Worm (Caenorhabditis elegans) whole organism, young adult: ENCODE results near the gene mig-5.
A peak's percentile ranks its signal among the peaks of the same experiment; 100 is the strongest.

Experiments
- B0019.2 ChIP-seq: fragments of 200-800 bp; sonication (Bioruptor generic); conservative IDR thresholded peaks from 2 replicates; pipeline ENCODE4 v1.3.6; 2022; ENCODE audit warnings: missing genetic modification reagents, missing genetic modification characterization, missing compliant biosample characterization
- B0261.1 ChIP-seq: sonication (generic microtip); optimal IDR thresholded peaks from 2 replicates; lab custom pipeline; 2016; ENCODE audit warnings: mild to moderate bottlenecking, missing genetic modification characterization, moderate library complexity, missing compliant biosample characterization
- C06A6.2 ChIP-seq: fragments of 200-800 bp; sonication (Bioruptor generic); conservative IDR thresholded peaks from 2 replicates; pipeline ENCODE4 v1.3.6; 2022; ENCODE audit warnings: missing genetic modification characterization, missing compliant biosample characterization
- F22D6.2 ChIP-seq: sonication (generic microtip); optimal IDR thresholded peaks from 2 replicates; lab custom pipeline; 2016; ENCODE audit warnings: mild to moderate bottlenecking, missing genetic modification characterization, missing compliant biosample characterization
- F23B12.7 ChIP-seq: sonication (generic microtip); optimal IDR thresholded peaks from 2 replicates; lab custom pipeline; 2017; ENCODE audit warnings: missing genetic modification characterization, mild to moderate bottlenecking, missing compliant biosample characterization, antibody characterized with exemption, moderate library complexity; ENCODE audit not compliant: insufficient read depth
- F39B2.1 ChIP-seq: fragments of 200-800 bp; sonication (Bioruptor generic); IDR thresholded peaks from 2 replicates; pipeline ENCODE4 v1.3.6; 2022; ENCODE audit warnings: missing genetic modification reagents, missing genetic modification characterization, missing compliant biosample characterization
- F49E8.2 ChIP-seq: sonication (generic microtip); optimal IDR thresholded peaks from 3 replicates; lab custom pipeline; 2017; ENCODE audit warnings: missing genetic modification characterization, mild to moderate bottlenecking, missing compliant biosample characterization, antibody characterized with exemption, moderate library complexity; ENCODE audit not compliant: insufficient read depth
- F52B5.7 ChIP-seq: sonication (generic microtip); optimal IDR thresholded peaks from 2 replicates; lab custom pipeline; 2016; ENCODE audit warnings: mild to moderate bottlenecking, missing genetic modification characterization, missing compliant biosample characterization
- F55B11.4 ChIP-seq: sonication (generic microtip); optimal IDR thresholded peaks from 2 replicates; lab custom pipeline; 2016; ENCODE audit warnings: missing compliant biosample characterization, missing genetic modification characterization, borderline replicate concordance; ENCODE audit not compliant: insufficient read depth
- F57C9.4 ChIP-seq: sonication (generic microtip); optimal IDR thresholded peaks from 2 replicates; lab custom pipeline; 2017; ENCODE audit warnings: mild to moderate bottlenecking, missing genetic modification characterization, missing compliant biosample characterization
- T07F8.4 ChIP-seq: sonication (generic microtip); optimal IDR thresholded peaks from 2 replicates; lab custom pipeline; 2016; ENCODE audit warnings: mild to moderate bottlenecking, missing genetic modification characterization, moderate library complexity, missing compliant biosample characterization
- Y67H2A.10 ChIP-seq: fragments of 200-800 bp; sonication (Bioruptor generic); conservative IDR thresholded peaks from 2 replicates; pipeline ENCODE4 v1.3.6; 2022; ENCODE audit warnings: missing genetic modification reagents, missing genetic modification characterization, missing compliant biosample characterization
- Y95B8A.8 ChIP-seq: fragments of 200-800 bp; sonication (Bioruptor generic); IDR thresholded peaks from 2 replicates; pipeline ENCODE4 v1.3.6; 2022; ENCODE audit warnings: missing genetic modification reagents, missing genetic modification characterization, missing compliant biosample characterization
- ZK185.1 ChIP-seq: sonication (generic microtip); optimal IDR thresholded peaks from 2 replicates; lab custom pipeline; 2016; ENCODE audit warnings: mild to moderate bottlenecking, missing genetic modification characterization, missing compliant biosample characterization; ENCODE audit not compliant: poor library complexity, severe bottlenecking
- athp-1 ChIP-seq: sonication (generic microtip); optimal IDR thresholded peaks from 2 replicates; lab custom pipeline; 2017; ENCODE audit warnings: mild to moderate bottlenecking, missing genetic modification characterization, missing compliant biosample characterization
- attf-3 ChIP-seq: fragments of 200-800 bp; sonication (Bioruptor generic); conservative IDR thresholded peaks from 2 replicates; pipeline ENCODE4 v1.3.6; 2022; ENCODE audit warnings: missing genetic modification reagents, missing genetic modification characterization, missing compliant biosample characterization
- attf-6 ChIP-seq: fragments of 200-800 bp; sonication (Bioruptor generic); IDR thresholded peaks from 2 replicates; pipeline ENCODE4 v1.3.6; 2022; ENCODE audit warnings: missing genetic modification reagents, missing genetic modification characterization, missing compliant biosample characterization
- bed-2 ChIP-seq: fragments of 200-800 bp; sonication (Bioruptor generic); IDR thresholded peaks from 2 replicates; pipeline ENCODE4 v1.3.6; 2022; ENCODE audit warnings: missing genetic modification reagents, missing genetic modification characterization, missing compliant biosample characterization
- cebp-1 ChIP-seq, 2 experiments: fragments of 200-800 bp in 1 of 2; sonication (Bioruptor generic) in 1 of 2; sonication (generic microtip) in 1 of 2; IDR thresholded peaks in 1 of 2; optimal IDR thresholded peaks in 1 of 2; 2 replicates each; pipeline versions ENCODE4 v1.3.6 to Lab custom; 2017 to 2022; ENCODE audit warnings: missing compliant biosample characterization in 2 of 2, missing genetic modification characterization in 2 of 2, mild to moderate bottlenecking in 1 of 2, missing genetic modification reagents in 1 of 2, moderate library complexity in 1 of 2
- ceh-27 ChIP-seq: fragments of 200-800 bp; sonication (Bioruptor generic); optimal IDR thresholded peaks from 2 replicates; lab custom pipeline; 2018; ENCODE audit warnings: mild to moderate bottlenecking, missing genetic modification characterization, moderate library complexity, missing compliant biosample characterization
- ceh-58 ChIP-seq: fragments of 200-800 bp; sonication (Bioruptor generic); IDR thresholded peaks from 2 replicates; pipeline ENCODE4 v1.3.6; 2022; ENCODE audit warnings: missing genetic modification characterization, missing compliant biosample characterization
- ceh-79 ChIP-seq: sonication (generic microtip); optimal IDR thresholded peaks from 2 replicates; lab custom pipeline; 2017; ENCODE audit warnings: mild to moderate bottlenecking, missing genetic modification characterization, missing compliant biosample characterization
- egl-44 ChIP-seq: fragments of 200-800 bp; sonication (Bioruptor generic); IDR thresholded peaks from 2 replicates; pipeline ENCODE4 v1.3.6; 2022; ENCODE audit warnings: missing genetic modification reagents, missing genetic modification characterization, missing compliant biosample characterization
- ekl-4 ChIP-seq: fragments of 200-800 bp; sonication (Bioruptor generic); IDR thresholded peaks from 2 replicates; pipeline ENCODE4 v1.3.6; 2022; ENCODE audit warnings: missing genetic modification reagents, missing genetic modification characterization, missing compliant biosample characterization
- fkh-3 ChIP-seq: sonication (generic microtip); optimal IDR thresholded peaks from 2 replicates; lab custom pipeline; 2016; ENCODE audit warnings: mild to moderate bottlenecking, missing genetic modification characterization, missing compliant biosample characterization
- gei-17 ChIP-seq: fragments of 200-800 bp; sonication (Bioruptor generic); optimal IDR thresholded peaks from 2 replicates; lab custom pipeline; 2018; ENCODE audit warnings: mild to moderate bottlenecking, missing genetic modification characterization, missing compliant biosample characterization
- hlh-12 ChIP-seq: sonication (generic microtip); optimal IDR thresholded peaks from 2 replicates; lab custom pipeline; 2016; ENCODE audit warnings: missing genetic modification characterization, missing compliant biosample characterization
- hlh-26 ChIP-seq: fragments of 200-800 bp; sonication (Bioruptor generic); conservative IDR thresholded peaks from 2 replicates; pipeline ENCODE4 v1.3.6; 2022; ENCODE audit warnings: missing genetic modification reagents, missing genetic modification characterization, missing compliant biosample characterization
- hmg-20 ChIP-seq: fragments of 200-800 bp; sonication (Bioruptor generic); IDR thresholded peaks from 2 replicates; pipeline ENCODE4 v1.3.6; 2022; ENCODE audit warnings: missing genetic modification reagents, missing genetic modification characterization, missing compliant biosample characterization
- lag-1 ChIP-seq: fragments of 200-800 bp; sonication (Bioruptor generic); IDR thresholded peaks from 2 replicates; pipeline ENCODE4 v1.3.6; 2022; ENCODE audit warnings: missing genetic modification reagents, missing genetic modification characterization, missing compliant biosample characterization
- let-526 ChIP-seq: fragments of 200-800 bp; sonication (Bioruptor generic); IDR thresholded peaks from 2 replicates; pipeline ENCODE4 v1.3.6; 2022; ENCODE audit warnings: missing genetic modification reagents, missing genetic modification characterization, missing compliant biosample characterization
- lin-54 ChIP-seq: fragments of 200-800 bp; sonication (Bioruptor generic); optimal IDR thresholded peaks from 2 replicates; lab custom pipeline; 2018; ENCODE audit warnings: mild to moderate bottlenecking, missing genetic modification characterization, missing compliant biosample characterization
- lsy-27 ChIP-seq: sonication (generic microtip); optimal IDR thresholded peaks from 2 replicates; lab custom pipeline; 2017; ENCODE audit warnings: missing genetic modification characterization, mild to moderate bottlenecking, missing compliant biosample characterization, antibody characterized with exemption, missing genotype, borderline replicate concordance; ENCODE audit not compliant: insufficient read depth
- madf-3 ChIP-seq: fragments of 200-800 bp; sonication (Bioruptor generic); IDR thresholded peaks from 2 replicates; pipeline ENCODE4 v1.3.6; 2022; ENCODE audit warnings: missing genetic modification reagents, missing genetic modification characterization, missing compliant biosample characterization
- mxl-1 ChIP-seq: sonication (generic microtip); optimal IDR thresholded peaks from 2 replicates; lab custom pipeline; 2016; ENCODE audit warnings: missing genetic modification characterization, missing compliant biosample characterization
- nfya-1 ChIP-seq: sonication (generic microtip); optimal IDR thresholded peaks from 2 replicates; lab custom pipeline; 2017; ENCODE audit warnings: antibody characterized with exemption, missing compliant biosample characterization, missing genetic modification characterization, borderline replicate concordance; ENCODE audit not compliant: insufficient read depth
- nhr-80 ChIP-seq: sonication (generic microtip); optimal IDR thresholded peaks from 2 replicates; lab custom pipeline; 2016; ENCODE audit warnings: missing genetic modification characterization, missing compliant biosample characterization
- repo-1 ChIP-seq: sonication (generic microtip); optimal IDR thresholded peaks from 2 replicates; lab custom pipeline; 2017; ENCODE audit warnings: mild to moderate bottlenecking, missing genetic modification characterization, missing compliant biosample characterization
- sea-2 ChIP-seq: fragments of 200-800 bp; sonication (Bioruptor generic); IDR thresholded peaks from 2 replicates; pipeline ENCODE4 v1.3.6; 2022; ENCODE audit warnings: missing genetic modification characterization, missing compliant biosample characterization
- snpc-4 ChIP-seq, 5 experiments: fragments of 150-350 bp in 1 of 5; sonication (generic microtip) in 4 of 5; optimal IDR thresholded peaks; 2 replicates each; lab custom pipeline; 2014 to 2018; ENCODE audit warnings: missing genetic modification characterization in 5 of 5, missing biosample characterization in 3 of 5, antibody characterized with exemption in 2 of 5, mild to moderate bottlenecking in 2 of 5, missing compliant biosample characterization in 2 of 5, missing genotype in 2 of 5, moderate library complexity in 2 of 5, missing genetic modification reagents in 1 of 5
- sptf-2 ChIP-seq: fragments of 200-800 bp; sonication (Bioruptor generic); optimal IDR thresholded peaks from 2 replicates; lab custom pipeline; 2018; ENCODE audit warnings: mild to moderate bottlenecking, missing genetic modification characterization, missing compliant biosample characterization
- tbp1 ChIP-seq: fragments of 200-800 bp; sonication (Bioruptor generic); optimal IDR thresholded peaks from 2 replicates; lab custom pipeline; 2018; ENCODE audit warnings: mild to moderate bottlenecking, missing genetic modification characterization, missing compliant biosample characterization
- tlf-1 ChIP-seq: fragments of 200-800 bp; sonication (Bioruptor generic); optimal IDR thresholded peaks from 2 replicates; lab custom pipeline; 2018; ENCODE audit warnings: mild to moderate bottlenecking, missing genetic modification characterization, missing compliant biosample characterization
- unc-62 ChIP-seq: fragments of 150-350 bp; optimal IDR thresholded peaks from 2 replicates; lab custom pipeline; 2014; ENCODE audit warnings: missing biosample characterization, missing genetic modification reagents, missing genetic modification characterization
- zfh-2 ChIP-seq: fragments of 200-800 bp; sonication (Bioruptor generic); conservative IDR thresholded peaks from 2 replicates; pipeline ENCODE4 v1.3.6; 2022; ENCODE audit warnings: missing genetic modification reagents, missing genetic modification characterization, missing compliant biosample characterization
- ztf-26 ChIP-seq: sonication (generic microtip); optimal IDR thresholded peaks from 2 replicates; lab custom pipeline; 2017; ENCODE audit warnings: missing genetic modification characterization, missing compliant biosample characterization
- ztf-28 ChIP-seq: fragments of 200-800 bp; sonication (Bioruptor generic); IDR thresholded peaks from 2 replicates; pipeline ENCODE4 v1.3.6; 2022; ENCODE audit warnings: missing genetic modification reagents, missing genetic modification characterization, missing compliant biosample characterization
- ztf-6 ChIP-seq: fragments of 200-800 bp; sonication (Bioruptor generic); IDR thresholded peaks from 2 replicates; pipeline ENCODE4 v1.3.6; 2022; ENCODE audit warnings: missing genetic modification reagents, missing genetic modification characterization, missing compliant biosample characterization

mig-5 gene

DNA sequence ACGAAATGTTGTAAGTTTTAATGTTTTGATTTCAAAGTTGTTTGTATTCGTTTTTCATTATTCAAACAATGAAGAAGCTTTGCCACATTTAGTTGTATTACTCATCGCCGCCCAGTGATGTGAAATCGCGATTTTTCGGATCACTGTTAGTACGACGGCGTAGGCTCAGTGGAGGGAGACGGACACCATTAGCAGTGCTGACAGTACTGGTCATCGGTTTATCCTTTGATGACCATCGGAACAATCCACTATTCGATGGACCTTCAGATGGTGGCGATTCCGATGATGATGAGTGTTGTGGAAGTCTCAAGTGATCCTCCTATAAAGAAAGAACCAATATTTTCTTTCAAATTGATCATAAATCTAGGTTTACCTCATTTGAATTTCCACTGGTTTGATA is 2.7 kb upstream of the mig-5 start (continued):
- TF ChIP-seq attf-6 (GFP tag; lab: Robert Waterston, UW): 0 out of 2 replicates have a peak, but pooled peaks have one; percentile 10
- no peak for TF ChIP-seq mxl-1 (tag; lab: Kevin White, UChicago)
- no peak for TF ChIP-seq unc-62 (GFP tag; lab: Kevin White, UChicago)
- TF ChIP-seq F23B12.7: no peak
- TF ChIP-seq tbp1 (GFP tag; lab: Kevin White, UChicago): no peak
- TF ChIP-seq C06A6.2 (GFP tag; lab: Robert Waterston, UW): no peak
- no peak for TF ChIP-seq snpc-4 (GFP tag; optimal IDR thresholded peaks at IDR 0.05; lab: Kevin White, UChicago)
- peak in 1 of 4 experiments; percentile 1 for TF ChIP-seq snpc-4 (tag; optimal IDR thresholded peaks at IDR 0.05; lab: Kevin White, UChicago)
- TF ChIP-seq F49E8.2: peak; percentile 21
- no peak for TF ChIP-seq B0019.2 (GFP tag; lab: Robert Waterston, UW)
- no peak for TF ChIP-seq ztf-6
- no peak for TF ChIP-seq ztf-26 (tag; lab: Kevin White, UChicago)
- TF ChIP-seq attf-3: no peak
- TF ChIP-seq repo-1 (tag; lab: Kevin White, UChicago): no peak
- no peak for TF ChIP-seq hlh-26
- no peak for TF ChIP-seq Y95B8A.8 (GFP tag; lab: Robert Waterston, UW)
- no peak for TF ChIP-seq ceh-27 (GFP tag; lab: Kevin White, UChicago)
- TF ChIP-seq bed-2 (GFP tag; lab: Robert Waterston, UW): no peak
- TF ChIP-seq hmg-20: no peak
- no peak for TF ChIP-seq zfh-2
- TF ChIP-seq T07F8.4 (tag; lab: Kevin White, UChicago): no peak
- no peak for TF ChIP-seq F52B5.7 (tag; lab: Kevin White, UChicago)
- no peak for TF ChIP-seq F57C9.4 (tag; lab: Kevin White, UChicago)
- no peak for TF ChIP-seq hlh-12 (tag; lab: Kevin White, UChicago)
- TF ChIP-seq F22D6.2 (tag; lab: Kevin White, UChicago): no peak
- TF ChIP-seq egl-44 (GFP tag; lab: Robert Waterston, UW): no peak
- TF ChIP-seq ZK185.1: peak; percentile 9
- no peak for TF ChIP-seq B0261.1
- no peak for TF ChIP-seq madf-3 (GFP tag; lab: Robert Waterston, UW)
- no peak for TF ChIP-seq F55B11.4
- no peak for TF ChIP-seq ceh-58 (GFP tag; lab: Robert Waterston, UW)
- no peak for TF ChIP-seq fkh-3 (tag; lab: Kevin White, UChicago)
- TF ChIP-seq Y67H2A.10 (GFP tag; lab: Robert Waterston, UW): no peak
- TF ChIP-seq sea-2 (GFP tag; lab: Robert Waterston, UW): no peak
- no peak for TF ChIP-seq ztf-28 (GFP tag; lab: Robert Waterston, UW)
- peak; percentile 74 for TF ChIP-seq athp-1 (tag; lab: Kevin White, UChicago)
- TF ChIP-seq let-526 (GFP tag; lab: Robert Waterston, UW): no peak
- TF ChIP-seq gei-17 (GFP tag; lab: Kevin White, UChicago): no peak
- 0 out of 2 replicates have a peak, but pooled peaks have one; percentile 15 for TF ChIP-seq ekl-4 (GFP tag; lab: Robert Waterston, UW)
- no peak for TF ChIP-seq nhr-80 (tag; lab: Kevin White, UChicago)
- no peak for TF ChIP-seq nfya-1 (tag; lab: Kevin White, UChicago)
- TF ChIP-seq lin-54 (GFP tag; lab: Kevin White, UChicago): no peak
- peak; percentile 50 for TF ChIP-seq tlf-1 (GFP tag; lab: Kevin White, UChicago)
- TF ChIP-seq sptf-2: no peak
- no peak for TF ChIP-seq ceh-79
- TF ChIP-seq lag-1 (GFP tag; lab: Robert Waterston, UW): no peak
- no peak for TF ChIP-seq lsy-27 (tag; lab: Kevin White, UChicago)
- TF ChIP-seq cebp-1 (GFP tag; IDR thresholded peaks at IDR 0.05; lab: Robert Waterston, UW): no peak
- no peak for TF ChIP-seq cebp-1 (tag; optimal IDR thresholded peaks at IDR 0.05; lab: Kevin White, UChicago)
- TF ChIP-seq F39B2.1 (GFP tag; lab: Robert Waterston, UW): no peak
